Fruit fly (Drosophila melanogaster) whole organism, prepupa: ENCODE results near the gene CG32772.

Experiments
- CG6163 ChIP-seq: fragments of 200-800 bp; sonication (Bioruptor generic); IDR thresholded peaks from 3 replicates; pipeline ENCODE4 v1.3.6; 2022; ENCODE audit warnings: missing biosample characterization, missing genetic modification characterization
- CG6792 ChIP-seq: fragments of 200-800 bp; sonication (Bioruptor generic); optimal IDR thresholded peaks from 3 replicates; lab custom pipeline; 2016; ENCODE audit warnings: missing biosample characterization, missing genetic modification characterization
- Met ChIP-seq: fragments of 200-800 bp; sonication (Bioruptor generic); optimal IDR thresholded peaks from 3 replicates; lab custom pipeline; 2016; ENCODE audit warnings: missing biosample characterization, missing genetic modification characterization
- cyc ChIP-seq: fragments of 200-800 bp; sonication (Bioruptor generic); optimal IDR thresholded peaks from 3 replicates; lab custom pipeline; 2016; ENCODE audit warnings: missing biosample characterization, missing genetic modification characterization
- fkh ChIP-seq: fragments of 200-800 bp; sonication (Bioruptor generic); optimal IDR thresholded peaks from 3 replicates; lab custom pipeline; 2017; ENCODE audit warnings: missing biosample characterization, mild to moderate bottlenecking, missing genetic modification characterization, moderate library complexity
- vri ChIP-seq: fragments of 200-800 bp; sonication (Bioruptor generic); optimal IDR thresholded peaks from 3 replicates; lab custom pipeline; 2016; ENCODE audit warnings: missing biosample characterization, mild to moderate bottlenecking, missing genetic modification characterization

The CG32772 gene

dm6 chrX:4962964-4963363 is 54.1 kb downstream of the CG32772 start (continued):
- no peak for TF ChIP-seq cyc (GFP tag; lab: Kevin White, UChicago)
- no peak for TF ChIP-seq CG6792
- TF ChIP-seq Met (GFP tag; lab: Kevin White, UChicago) = no peak
- no peak for TF ChIP-seq fkh (GFP tag; lab: Kevin White, UChicago)
- peak; percentile 63 for TF ChIP-seq CG6163 (GFP tag; lab: Robert Waterston, UW)
- TF ChIP-seq vri (GFP tag; lab: Kevin White, UChicago) = no peak
- TF ChIP-seq, all 60 proteins: peak for 17
